Fruit fly (Drosophila melanogaster) whole organism, pupa: ENCODE results near the gene Frmd5.

ENCODE experiments used
- CG10348 ChIP-seq: fragments of 200-800 bp; sonication (Bioruptor generic); IDR thresholded peaks from 2 replicates; pipeline ENCODE4 v1.3.6; 2022; ENCODE audit warnings: missing biosample characterization, missing genetic modification characterization
- CG12605 ChIP-seq: fragments of 200-800 bp; sonication (Bioruptor generic); IDR thresholded peaks from 2 replicates; pipeline ENCODE4 v1.3.6; 2022; ENCODE audit warnings: missing biosample characterization, missing genetic modification characterization
- CG13204 ChIP-seq: fragments of 200-800 bp; sonication (Bioruptor generic); optimal IDR thresholded peaks from 2 replicates; lab custom pipeline; 2018; ENCODE audit warnings: missing biosample characterization, mild to moderate bottlenecking, missing genetic modification characterization, moderate library complexity
- CG14655 ChIP-seq: fragments of 200-800 bp; sonication (Bioruptor generic); optimal IDR thresholded peaks from 3 replicates; lab custom pipeline; 2017; ENCODE audit warnings: mild to moderate bottlenecking, missing biosample characterization, missing genetic modification reagents, missing genetic modification characterization
- CG15710 ChIP-seq: fragments of 200-800 bp; sonication (Bioruptor generic); optimal IDR thresholded peaks from 2 replicates; lab custom pipeline; 2018; ENCODE audit warnings: missing biosample characterization, mild to moderate bottlenecking, missing genetic modification characterization, moderate library complexity
- CG32121 ChIP-seq: fragments of 200-800 bp; sonication (Bioruptor generic); IDR thresholded peaks from 2 replicates; pipeline ENCODE4 v1.3.6; 2022; ENCODE audit warnings: missing biosample characterization, missing genetic modification characterization
- CG34367 ChIP-seq: fragments of 200-800 bp; sonication (Bioruptor generic); optimal IDR thresholded peaks from 2 replicates; lab custom pipeline; 2018; ENCODE audit warnings: missing biosample characterization, mild to moderate bottlenecking, missing genetic modification characterization
- CG4496 ChIP-seq: fragments of 200-800 bp; sonication (Bioruptor generic); IDR thresholded peaks from 3 replicates; pipeline ENCODE4 v1.3.6; 2022; ENCODE audit warnings: missing biosample characterization, missing genetic modification characterization
- CG8159 ChIP-seq: fragments of 200-800 bp; sonication (Bioruptor generic); optimal IDR thresholded peaks from 3 replicates; lab custom pipeline; 2018; ENCODE audit warnings: missing biosample characterization, mild to moderate bottlenecking, missing genetic modification characterization, moderate library complexity
- CG8301 ChIP-seq: fragments of 200-800 bp; sonication (Bioruptor generic); optimal IDR thresholded peaks from 2 replicates; lab custom pipeline; 2018; ENCODE audit warnings: missing biosample characterization, mild to moderate bottlenecking, missing genetic modification characterization
- CG9948 ChIP-seq: fragments of 200-800 bp; sonication (Bioruptor generic); optimal IDR thresholded peaks from 2 replicates; lab custom pipeline; 2018; ENCODE audit warnings: missing biosample characterization, mild to moderate bottlenecking, missing genetic modification characterization, moderate library complexity
- D1 ChIP-seq: fragments of 200-800 bp; sonication (Bioruptor generic); optimal IDR thresholded peaks from 2 replicates; lab custom pipeline; 2018; ENCODE audit warnings: missing biosample characterization, mild to moderate bottlenecking, missing genetic modification characterization, moderate library complexity
- EcR ChIP-seq: fragments of 200-800 bp; sonication (Bioruptor generic); optimal IDR thresholded peaks from 3 replicates; lab custom pipeline; 2019; ENCODE audit warnings: missing biosample characterization, missing genetic modification characterization, mild to moderate bottlenecking, moderate library complexity, missing genetic modification reagents
- Ets98B ChIP-seq: fragments of 200-800 bp; sonication (Bioruptor generic); IDR thresholded peaks from 2 replicates; pipeline ENCODE4 v1.3.6; 2022; ENCODE audit warnings: missing biosample characterization, missing genetic modification characterization
- Pif1A ChIP-seq: fragments of 200-800 bp; sonication (Bioruptor generic); optimal IDR thresholded peaks from 3 replicates; lab custom pipeline; 2016; ENCODE audit warnings: missing biosample characterization, missing genetic modification characterization
- Pif1B ChIP-seq: fragments of 200-800 bp; sonication (Bioruptor generic); optimal IDR thresholded peaks from 3 replicates; lab custom pipeline; 2016; ENCODE audit warnings: missing biosample characterization, missing genetic modification characterization
- Snoo ChIP-seq: fragments of 200-800 bp; sonication (Bioruptor generic); optimal IDR thresholded peaks from 3 replicates; lab custom pipeline; 2017; ENCODE audit warnings: missing biosample characterization, mild to moderate bottlenecking, missing genetic modification characterization, inconsistent platforms
- fd96Ca ChIP-seq: fragments of 200-800 bp; sonication (Bioruptor generic); IDR thresholded peaks from 3 replicates; pipeline ENCODE4 v1.3.6; 2022; ENCODE audit warnings: missing biosample characterization, missing genetic modification characterization
- gl ChIP-seq: fragments of 200-800 bp; sonication (Bioruptor generic); optimal IDR thresholded peaks from 2 replicates; lab custom pipeline; 2018; ENCODE audit warnings: missing biosample characterization, mild to moderate bottlenecking, missing genetic modification characterization
- rn ChIP-seq: fragments of 200-800 bp; sonication (Bioruptor generic); IDR thresholded peaks from 2 replicates; pipeline ENCODE4 v1.3.6; 2022; ENCODE audit warnings: missing biosample characterization, missing genetic modification characterization

Gene Frmd5

dm6 chr2L:10393467-10393866, 49.2 kb downstream of the Frmd5 start:
- TF ChIP-seq D1 (tag; lab: Kevin White, UChicago) = no peak
- TF ChIP-seq CG14655 = no peak
- no peak for TF ChIP-seq gl
- TF ChIP-seq CG15710 (tag; lab: Kevin White, UChicago) = no peak
- TF ChIP-seq CG12605 = no peak
- TF ChIP-seq CG8301 (tag; lab: Kevin White, UChicago) = no peak
- TF ChIP-seq rn = no peak
- TF ChIP-seq CG10348 (GFP tag; lab: Robert Waterston, UW) = no peak
- no peak for TF ChIP-seq CG8159 (tag; lab: Kevin White, UChicago)
- no peak for TF ChIP-seq CG4496 (GFP tag; lab: Robert Waterston, UW)
- TF ChIP-seq Snoo = no peak
- TF ChIP-seq CG13204 (GFP tag; lab: Kevin White, UChicago) = no peak
- TF ChIP-seq Pif1B (GFP tag; lab: Kevin White, UChicago) = no peak
- no peak for TF ChIP-seq Pif1A
- TF ChIP-seq CG32121 = no peak
- TF ChIP-seq CG9948 (tag; lab: Kevin White, UChicago) = no peak
- no peak for TF ChIP-seq Ets98B (GFP tag; lab: Robert Waterston, UW)

- no peak for TF ChIP-seq CG14655
- TF ChIP-seq, all 21 proteins: peak for 0
These were observed 50.8 kb downstream of the Frmd5 start for dm6 chr2L:10395035-10395434.

dm6 chr2L:10395642-10396487, 51.6 kb downstream of the Frmd5 start, which contains the start of gene Mdh1:
Mdh1 (minus strand) TSS chr2L:10396332.
- peak; percentile 20 for TF ChIP-seq EcR
- TF ChIP-seq CG14655 = no peak
- TF ChIP-seq D1 (tag; lab: Kevin White, UChicago) = no peak

- TF ChIP-seq CG4496 (GFP tag; lab: Robert Waterston, UW) = no peak
- TF ChIP-seq Snoo = no peak
- TF ChIP-seq CG34367 (tag; lab: Kevin White, UChicago) = no peak
- TF ChIP-seq D1 (tag; lab: Kevin White, UChicago) = no peak
- TF ChIP-seq Ets98B (GFP tag; lab: Robert Waterston, UW) = no peak
- no peak for TF ChIP-seq EcR
- TF ChIP-seq CG15710 (tag; lab: Kevin White, UChicago) = no peak
- no peak for TF ChIP-seq CG9948 (tag; lab: Kevin White, UChicago)
- TF ChIP-seq rn = no peak
- TF ChIP-seq fd96Ca (GFP tag; lab: Robert Waterston, UW) = no peak
- no peak for TF ChIP-seq CG32121
- no peak for TF ChIP-seq CG10348 (GFP tag; lab: Robert Waterston, UW)
- TF ChIP-seq CG13204 (GFP tag; lab: Kevin White, UChicago) = no peak
- TF ChIP-seq gl = no peak
- TF ChIP-seq CG8301 (tag; lab: Kevin White, UChicago) = no peak
- no peak for TF ChIP-seq Pif1B (GFP tag; lab: Kevin White, UChicago)
These were observed 52.2 kb downstream of the Frmd5 start, which contains the start of gene Cnot4 for dm6 chr2L:10396488-10396824. Cnot4 (plus strand) TSS chr2L:10396716.

dm6 chr2L:10396877-10397587, 52.8 kb downstream of the Frmd5 start:
- TF ChIP-seq EcR = peak; percentile 41
- no peak for TF ChIP-seq CG8301 (tag; lab: Kevin White, UChicago)
- TF ChIP-seq Pif1B (GFP tag; lab: Kevin White, UChicago) = peak; percentile 28
